Worm (Caenorhabditis elegans): ENCODE data around the gene T06A1.5.

ce11 chrV:1908542-1908941 lies 18.5 kb upstream of the T06A1.5 start, which contains the start of gene srp-3:
- TF ChIP-seq lin-15B (tag; optimal IDR thresholded peaks at IDR 0.05) (no peak), jun-1 (tag; optimal IDR thresholded peaks at IDR 0.05) (no peak), ceh-82 (tag; optimal IDR thresholded peaks at IDR 0.05) (no peak), fkh-10 (GFP tag; optimal IDR thresholded peaks at IDR 0.05) (no peak), ama-1 (optimal IDR thresholded peaks at IDR 0.05) (no peak), rnt-1 (tag; optimal IDR thresholded peaks at IDR 0.05) (no peak), nhr-237 (tag; optimal IDR thresholded peaks at IDR 0.05) (no peak), nhr-47 (tag; optimal IDR thresholded peaks at IDR 0.05) (no peak), aly-2 (tag; optimal IDR thresholded peaks at IDR 0.05) (no peak), unc-130 (tag; optimal IDR thresholded peaks at IDR 0.05) (no peak), egl-13 (tag; optimal IDR thresholded peaks at IDR 0.05) (no peak), nhr-76 (tag; optimal IDR thresholded peaks at IDR 0.05) (no peak), ceh-88 (GFP tag; IDR thresholded peaks at IDR 0.05) (no peak), lsy-2 (tag; optimal IDR thresholded peaks at IDR 0.05) (no peak)
